Fruit fly (Drosophila melanogaster) whole organism, prepupa: ENCODE results near the gene CG2260.
A peak's percentile ranks its signal among the peaks of the same experiment; 100 is the strongest.

Experiments
- Blimp-1 ChIP-seq: fragments of 200-800 bp; sonication (Bioruptor generic); optimal IDR thresholded peaks from 3 replicates; lab custom pipeline; 2017; ENCODE audit warnings: missing biosample characterization, missing genetic modification characterization, mild to moderate bottlenecking, moderate library complexity, missing genetic modification reagents
- CG15336 ChIP-seq: fragments of 200-800 bp; sonication (Bioruptor generic); IDR thresholded peaks from 2 replicates; pipeline ENCODE4 v1.3.6; 2022; ENCODE audit warnings: missing biosample characterization, missing genetic modification characterization
- CG3032 ChIP-seq: fragments of 200-800 bp; optimal IDR thresholded peaks from 2 replicates; lab custom pipeline; 2019; ENCODE audit warnings: missing biosample characterization, mild to moderate bottlenecking, missing genetic modification characterization, moderate library complexity
- CG34406 ChIP-seq: fragments of 200-800 bp; sonication (Bioruptor generic); optimal IDR thresholded peaks from 3 replicates; lab custom pipeline; 2016; ENCODE audit warnings: missing biosample characterization, missing genetic modification characterization
- Hr39 ChIP-seq: fragments of 200-800 bp; sonication (Bioruptor generic); optimal IDR thresholded peaks from 2 replicates; lab custom pipeline; 2016; ENCODE audit warnings: missing biosample characterization, missing genetic modification characterization
- Sox14 ChIP-seq: fragments of 200-800 bp; sonication (Bioruptor generic); optimal IDR thresholded peaks from 3 replicates; lab custom pipeline; 2016; ENCODE audit warnings: missing biosample characterization, missing genetic modification characterization
- Sox15 ChIP-seq: fragments of 200-800 bp; sonication (Bioruptor generic); optimal IDR thresholded peaks from 3 replicates; lab custom pipeline; 2016; ENCODE audit warnings: missing biosample characterization, missing genetic modification characterization
- achi ChIP-seq: fragments of 200-800 bp; sonication (Bioruptor generic); optimal IDR thresholded peaks from 3 replicates; lab custom pipeline; 2016; ENCODE audit warnings: missing biosample characterization, missing genetic modification characterization
- cyc ChIP-seq: fragments of 200-800 bp; sonication (Bioruptor generic); optimal IDR thresholded peaks from 3 replicates; lab custom pipeline; 2016; ENCODE audit warnings: missing biosample characterization, missing genetic modification characterization
- pdm3 ChIP-seq: fragments of 200-800 bp; sonication (Bioruptor generic); optimal IDR thresholded peaks from 3 replicates; lab custom pipeline; 2016; ENCODE audit warnings: missing biosample characterization, missing genetic modification characterization
- salr ChIP-seq, 2 experiments: fragments of 200-800 bp; sonication (Bioruptor generic); optimal IDR thresholded peaks; 3 replicates each; lab custom pipeline; 2016 to 2018; ENCODE audit warnings: missing biosample characterization in 2 of 2, missing genetic modification characterization in 2 of 2, mild to moderate bottlenecking in 1 of 2

DNA sequence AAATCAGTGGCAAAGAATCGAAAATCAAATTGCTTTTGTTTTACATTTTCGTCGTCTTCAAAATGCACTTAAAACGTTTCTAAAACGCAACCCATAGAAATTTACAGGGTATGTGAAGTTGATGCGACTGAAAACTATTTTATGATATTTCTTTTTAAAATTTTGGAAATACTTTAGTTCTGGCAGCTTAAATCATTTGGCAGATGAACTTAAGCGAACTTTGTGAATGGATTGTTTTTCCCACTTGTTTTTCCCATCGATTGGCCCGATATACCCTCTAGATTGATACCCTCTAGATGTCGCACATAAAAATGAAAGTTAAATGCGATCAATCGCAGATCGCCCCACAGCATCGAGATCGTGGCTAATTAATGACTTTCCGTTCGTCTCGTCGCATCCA, 5.2 kb upstream of the CG2260 start:
- TF ChIP-seq achi (GFP tag; lab: Kevin White, UChicago) (no peak), CG15336 (peak; percentile 54), Hr39 (GFP tag; lab: Kevin White, UChicago) (no peak), salr (GFP tag; optimal IDR thresholded peaks at IDR 0.05; lab: Kevin White, UChicago) (no peak), pdm3 (GFP tag; lab: Kevin White, UChicago) (no peak), Sox14 (GFP tag; lab: Kevin White, UChicago) (no peak), Blimp-1 (GFP tag; lab: Kevin White, UChicago) (no peak), cyc (GFP tag; lab: Kevin White, UChicago) (no peak), CG3032 (tag; lab: Kevin White, UChicago) (no peak), Sox15 (GFP tag; lab: Kevin White, UChicago) (no peak), CG34406 (GFP tag; lab: Kevin White, UChicago) (no peak)
